Worm (Caenorhabditis elegans): ENCODE data around the gene R144.13.
"Not testable (repeated sequence)": the region's sequence is repeated elsewhere in the genome, so short reads cannot be mapped to it uniquely, and the experiment has no call there.

ce11 chrIII:5055709-5056108, 32.6 kb downstream of the R144.13 start, which contains the start of gene C45G9.9:
- not testable (repeated sequence) for TF ChIP-seq him-1, W03F9.2 (tag; optimal IDR thresholded peaks at IDR 0.05)

All from whole organism, L4/young adult.